Worm (Caenorhabditis elegans): ENCODE data around the gene R06F6.14.

Gene R06F6.14

ce11 chrII:10851110-10851509, 42.0 kb downstream of the R06F6.14 start (continued):
- peak; percentile 40 for TF ChIP-seq nhr-10 (tag; optimal IDR thresholded peaks at IDR 0.05)
- TF ChIP-seq dve-1 (tag; optimal IDR thresholded peaks at IDR 0.05; ENCODE audit: insufficient read depth), result peak; percentile 86
- no peak for TF ChIP-seq ZK337.2 (GFP tag; IDR thresholded peaks at IDR 0.05)
- no peak for TF ChIP-seq attf-4 (tag; optimal IDR thresholded peaks at IDR 0.05)
- TF ChIP-seq skn-1 (tag; optimal IDR thresholded peaks at IDR 0.05), result no peak
- no peak for TF ChIP-seq fos-1 (tag; optimal IDR thresholded peaks at IDR 0.05)
- no peak for TF ChIP-seq fkh-10 (GFP tag; optimal IDR thresholded peaks at IDR 0.05)
- no peak for TF ChIP-seq ceh-32 (tag; optimal IDR thresholded peaks at IDR 0.05; ENCODE audit: poor library complexity)
- TF ChIP-seq nhr-77 (tag; optimal IDR thresholded peaks at IDR 0.05), result no peak
- TF ChIP-seq ama-1 (optimal IDR thresholded peaks at IDR 0.05), result no peak
- peak; percentile 73 for TF ChIP-seq nhr-25 (tag; optimal IDR thresholded peaks at IDR 0.05; ENCODE audit: borderline replicate concordance, insufficient read depth)
- TF ChIP-seq zfp-2 (tag; optimal IDR thresholded peaks at IDR 0.05), result peak; percentile 7
- peak; percentile 91 for TF ChIP-seq mxl-3 (GFP tag; optimal IDR thresholded peaks at IDR 0.05)
- no peak for TF ChIP-seq mxl-2 (GFP tag; conservative IDR thresholded peaks at IDR 0.05)
- TF ChIP-seq ztf-11 (tag; optimal IDR thresholded peaks at IDR 0.05), result no peak
- no peak; the same call in 1 of the 2 replicates for TF ChIP-seq egl-43 (GFP tag; IDR thresholded peaks at IDR 0.05)
- TF ChIP-seq ceh-20 (GFP tag; IDR thresholded peaks at IDR 0.05), result peak; percentile 96
- TF ChIP-seq R02D3.7 (tag; optimal IDR thresholded peaks at IDR 0.05), result no peak
- TF ChIP-seq F26F4.8 (GFP tag; conservative IDR thresholded peaks at IDR 0.05), result no peak
- peak in 1 of 2 experiments; percentile 84 for TF ChIP-seq daf-16 (GFP tag; optimal IDR thresholded peaks at IDR 0.05)
- peak; percentile 71 for TF ChIP-seq daf-16 (tag; optimal IDR thresholded peaks at IDR 0.05)
- no peak for TF ChIP-seq snpc-1.2 (GFP tag; IDR thresholded peaks at IDR 0.05)
- peak; percentile 83 for TF ChIP-seq T20F7.1 (GFP tag; optimal IDR thresholded peaks at IDR 0.05)
- 0 out of 2 replicates have a peak, but pooled peaks have one; percentile 29 for TF ChIP-seq ctbp-1 (GFP tag; IDR thresholded peaks at IDR 0.05)
- TF ChIP-seq lir-3 (tag; optimal IDR thresholded peaks at IDR 0.05), result no peak
- TF ChIP-seq spr-1 (tag; optimal IDR thresholded peaks at IDR 0.05), result peak; percentile 17
- TF ChIP-seq jun-1 (tag; optimal IDR thresholded peaks at IDR 0.05), result no peak
- no peak for TF ChIP-seq snpc-4 (tag; optimal IDR thresholded peaks at IDR 0.05)
- TF ChIP-seq Y105C5A.15 (GFP tag; IDR thresholded peaks at IDR 0.05), result 0 out of 2 replicates have a peak, but pooled peaks have one; percentile 17
- TF ChIP-seq lsy-2 (tag; optimal IDR thresholded peaks at IDR 0.05), result peak in 1 of 2 experiments; percentile 81
- TF ChIP-seq hlh-11 (tag; optimal IDR thresholded peaks at IDR 0.05), result peak; percentile 97
- TF ChIP-seq ztf-7 (tag; optimal IDR thresholded peaks at IDR 0.05), result peak; percentile 48
- TF ChIP-seq arid-1 (GFP tag; conservative IDR thresholded peaks at IDR 0.05), result 0 out of 2 replicates have a peak, but pooled peaks have one; percentile 25

ce11 chrII:10852880-10853279, 43.8 kb downstream of the R06F6.14 start:
- TF ChIP-seq ceh-44 (GFP tag; IDR thresholded peaks at IDR 0.05) (no peak), lsy-2 (tag; optimal IDR thresholded peaks at IDR 0.05) (peak in 1 of 2 experiments; percentile 5), F10B5.3 (tag; optimal IDR thresholded peaks at IDR 0.05) (no peak)

DNA sequence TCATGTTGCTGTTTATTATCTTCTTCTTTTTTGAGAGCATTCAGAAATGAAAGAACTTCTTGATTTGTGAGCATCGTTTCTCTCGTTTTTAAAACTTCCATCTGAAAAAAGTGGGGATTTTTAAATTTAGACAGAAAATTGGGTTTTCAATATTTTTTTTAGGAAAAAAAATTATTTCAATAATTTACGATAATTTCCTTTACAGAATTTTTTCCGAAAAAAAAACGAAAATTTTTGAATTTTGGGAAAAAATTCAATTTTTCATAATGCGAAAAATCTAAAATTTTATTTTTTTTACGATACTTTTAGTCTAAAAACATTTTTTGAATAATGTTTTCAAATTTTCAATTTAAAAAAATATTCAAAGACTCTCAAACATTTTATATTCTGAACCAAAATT, 48.0 kb downstream of the R06F6.14 start, which contains the start of gene M106.7:
TSS of gene M106.7 (minus strand) at position 101 of the 400 bp plus-strand sequence.
- TF ChIP-seq set-16 (GFP tag; IDR thresholded peaks at IDR 0.05), result no peak
- TF ChIP-seq lin-15B (tag; optimal IDR thresholded peaks at IDR 0.05), result no peak
- peak; percentile 10 for TF ChIP-seq dve-1 (tag; optimal IDR thresholded peaks at IDR 0.05; ENCODE audit: insufficient read depth)
- no peak for TF ChIP-seq D1046.2 (GFP tag; IDR thresholded peaks at IDR 0.05)
- TF ChIP-seq daf-16 (GFP tag; optimal IDR thresholded peaks at IDR 0.05), result no peak
- peak; percentile 1 for TF ChIP-seq daf-16 (tag; optimal IDR thresholded peaks at IDR 0.05)

All from whole organism, L4 larva.